Fruit fly (Drosophila melanogaster) whole organism, wandering third instar larva: Measurements from ENCODE around the gene CG9727.

ENCODE experiments used
- Abd-B ChIP-seq: fragments of >200 bp; optimal IDR thresholded peaks from 2 replicates; lab custom pipeline; 2017; ENCODE audit warnings: missing biosample characterization, missing genetic modification characterization
- CG32264 ChIP-seq: fragments of 200-800 bp; sonication (Bioruptor generic); optimal IDR thresholded peaks from 2 replicates; lab custom pipeline; 2016; ENCODE audit warnings: missing biosample characterization, missing genetic modification characterization
- CG9705 ChIP-seq: fragments of 200-800 bp; sonication (Bioruptor generic); optimal IDR thresholded peaks from 2 replicates; lab custom pipeline; 2018; ENCODE audit warnings: missing biosample characterization, mild to moderate bottlenecking, missing genetic modification characterization
- CrebA ChIP-seq: fragments of 200-800 bp; sonication (Bioruptor generic); optimal IDR thresholded peaks from 2 replicates; lab custom pipeline; 2016; ENCODE audit warnings: missing biosample characterization, mild to moderate bottlenecking, missing genetic modification characterization, borderline replicate concordance
- Dfd ChIP-seq: fragments of >200 bp; optimal IDR thresholded peaks from 2 replicates; lab custom pipeline; 2017; ENCODE audit warnings: missing biosample characterization, missing genetic modification characterization
- Dif ChIP-seq: fragments of 200-275, 200-300 bp; sonication (Bioruptor generic); optimal IDR thresholded peaks from 2 replicates; lab custom pipeline; 2018; ENCODE audit warnings: missing biosample characterization, missing genetic modification characterization; ENCODE audit not compliant: partially characterized antibody
- GATAd ChIP-seq: sonication (Bioruptor generic); optimal IDR thresholded peaks from 2 replicates; lab custom pipeline; 2016; ENCODE audit warnings: missing biosample characterization, missing genetic modification characterization
- HLH106 ChIP-seq: fragments of 200-800 bp; optimal IDR thresholded peaks from 3 replicates; lab custom pipeline; 2019; ENCODE audit warnings: missing biosample characterization, mild to moderate bottlenecking, missing genetic modification characterization, moderate library complexity
- Hnf4 ChIP-seq: fragments of 200-800 bp; sonication (Bioruptor generic); optimal IDR thresholded peaks from 2 replicates; lab custom pipeline; 2016; ENCODE audit warnings: missing biosample characterization, mild to moderate bottlenecking, missing genetic modification characterization
- Hr78 ChIP-seq: fragments of >200 bp; optimal IDR thresholded peaks from 2 replicates; lab custom pipeline; 2017; ENCODE audit warnings: missing biosample characterization, missing genetic modification characterization
- Hr83 ChIP-seq: fragments of 200-300 bp; sonication (Bioruptor generic); optimal IDR thresholded peaks from 2 replicates; lab custom pipeline; 2016; ENCODE audit warnings: missing biosample characterization, mild to moderate bottlenecking, missing genetic modification characterization, moderate library complexity; ENCODE audit not compliant: poor library complexity, severe bottlenecking
- Jra ChIP-seq: sonication (Bioruptor generic); optimal IDR thresholded peaks from 2 replicates; lab custom pipeline; 2016; ENCODE audit warnings: missing biosample characterization, missing genetic modification characterization
- Mio ChIP-seq: sonication (Bioruptor generic); optimal IDR thresholded peaks from 2 replicates; lab custom pipeline; 2016; ENCODE audit warnings: missing biosample characterization, missing genetic modification characterization
- Myc ChIP-seq: fragments of >200 bp; optimal IDR thresholded peaks from 2 replicates; lab custom pipeline; 2017
- N ChIP-seq: fragments of >200 bp; optimal IDR thresholded peaks from 2 replicates; lab custom pipeline; 2018; ENCODE audit warnings: missing biosample characterization, missing external identifiers, missing genetic modification characterization
- OdsH ChIP-seq: fragments of 200-800 bp; sonication (Bioruptor generic); optimal IDR thresholded peaks from 2 replicates; lab custom pipeline; 2016; ENCODE audit warnings: missing biosample characterization, mild to moderate bottlenecking, missing genetic modification characterization
- Rel ChIP-seq, 2 experiments: fragments of 200-800 bp; sonication (Bioruptor generic) in 1 of 2; optimal IDR thresholded peaks; 2 replicates in 1 of 2; 3 replicates in 1 of 2; lab custom pipeline; 2016 to 2019; ENCODE audit warnings: mild to moderate bottlenecking in 2 of 2, missing biosample characterization in 2 of 2, missing genetic modification characterization in 2 of 2, moderate library complexity in 1 of 2
- Sp1 ChIP-seq: fragments of 200-800 bp; sonication (Bioruptor generic); optimal IDR thresholded peaks from 3 replicates; lab custom pipeline; 2019; ENCODE audit warnings: missing biosample characterization, mild to moderate bottlenecking, missing genetic modification characterization, moderate library complexity
- Vsx2 ChIP-seq: fragments of 200-300, 225-300 bp; sonication (Bioruptor generic); optimal IDR thresholded peaks from 2 replicates; lab custom pipeline; 2018; ENCODE audit warnings: missing biosample characterization, missing genetic modification characterization; ENCODE audit not compliant: partially characterized antibody
- br ChIP-seq: fragments of 200-800 bp; sonication (Bioruptor generic); optimal IDR thresholded peaks from 2 replicates; lab custom pipeline; 2016; ENCODE audit warnings: missing biosample characterization, missing genetic modification characterization
- brk ChIP-seq: fragments of 200-800 bp; sonication (Bioruptor generic); optimal IDR thresholded peaks from 2 replicates; lab custom pipeline; 2016; ENCODE audit warnings: missing biosample characterization, mild to moderate bottlenecking, missing genetic modification characterization
- dl ChIP-seq, 2 experiments: fragments of 175-275, 200-275 bp in 1 of 2; fragments of 200-275 bp in 1 of 2; sonication (Bioruptor generic); optimal IDR thresholded peaks; lab custom pipeline; 2018; ENCODE audit warnings: mild to moderate bottlenecking in 2 of 2, missing biosample characterization in 2 of 2, missing genetic modification characterization in 2 of 2, moderate library complexity in 2 of 2; ENCODE audit not compliant: partially characterized antibody in 2 of 2, insufficient read depth in 1 of 2
- dmrt93B ChIP-seq: fragments of 200-800 bp; sonication (Bioruptor generic); optimal IDR thresholded peaks from 2 replicates; lab custom pipeline; 2018; ENCODE audit warnings: missing biosample characterization, mild to moderate bottlenecking, missing genetic modification characterization
- dsf ChIP-seq: sonication (Bioruptor generic); optimal IDR thresholded peaks from 2 replicates; lab custom pipeline; 2016; ENCODE audit warnings: missing biosample characterization, missing genetic modification characterization, borderline replicate concordance
- ey ChIP-seq: fragments of 200-800 bp; sonication (Bioruptor generic); optimal IDR thresholded peaks from 2 replicates; lab custom pipeline; 2016; ENCODE audit warnings: missing biosample characterization, missing genetic modification characterization
- foxo ChIP-seq, 2 experiments: fragments of 200-800 bp; sonication (Bioruptor generic); optimal IDR thresholded peaks; 2 replicates in 1 of 2; 3 replicates in 1 of 2; lab custom pipeline; 2016 to 2017; ENCODE audit warnings: missing biosample characterization in 2 of 2, missing genetic modification characterization in 2 of 2
- fru ChIP-seq: fragments of 200-800 bp; sonication (Bioruptor generic); optimal IDR thresholded peaks from 3 replicates; lab custom pipeline; 2016; ENCODE audit warnings: missing biosample characterization, mild to moderate bottlenecking, missing genetic modification characterization
- h ChIP-seq: fragments of 200-800 bp; sonication (Bioruptor generic); optimal IDR thresholded peaks from 3 replicates; lab custom pipeline; 2016; ENCODE audit warnings: missing biosample characterization, mild to moderate bottlenecking, missing genetic modification characterization
- jim ChIP-seq: fragments of 175-275, 200-325 bp; sonication (Bioruptor generic); optimal IDR thresholded peaks from 2 replicates; lab custom pipeline; 2016; ENCODE audit warnings: missing biosample characterization, mild to moderate bottlenecking, missing genetic modification characterization
- lola ChIP-seq: fragments of >200 bp; optimal IDR thresholded peaks from 2 replicates; lab custom pipeline; 2017; ENCODE audit warnings: missing biosample characterization, missing genetic modification characterization
- pan ChIP-seq: fragments of >200 bp; optimal IDR thresholded peaks from 2 replicates; lab custom pipeline; 2017
- psq ChIP-seq: fragments of 200-800 bp; sonication (Bioruptor generic); optimal IDR thresholded peaks from 3 replicates; lab custom pipeline; 2017; ENCODE audit warnings: missing biosample characterization, mild to moderate bottlenecking, missing genetic modification characterization, moderate library complexity
- rgr ChIP-seq: fragments of 200-800 bp; sonication (Bioruptor generic); optimal IDR thresholded peaks from 3 replicates; lab custom pipeline; 2016; ENCODE audit warnings: missing biosample characterization, mild to moderate bottlenecking, missing genetic modification characterization
- sage ChIP-seq: fragments of 200-800 bp; sonication (Bioruptor generic); optimal IDR thresholded peaks from 2 replicates; lab custom pipeline; 2016; ENCODE audit warnings: missing biosample characterization, mild to moderate bottlenecking, missing genetic modification characterization
- sv ChIP-seq: fragments of 200-800 bp; sonication (Bioruptor generic); optimal IDR thresholded peaks from 3 replicates; lab custom pipeline; 2016; ENCODE audit warnings: missing biosample characterization, missing genetic modification characterization
- tai ChIP-seq: sonication (Bioruptor generic); optimal IDR thresholded peaks from 2 replicates; lab custom pipeline; 2016; ENCODE audit warnings: missing biosample characterization, missing genetic modification characterization
- usp ChIP-seq: fragments of >200 bp; optimal IDR thresholded peaks from 2 replicates; lab custom pipeline; 2017; ENCODE audit warnings: missing biosample characterization, missing genetic modification characterization
- woc ChIP-seq: sonication (Bioruptor generic); optimal IDR thresholded peaks from 2 replicates; lab custom pipeline; 2016; ENCODE audit warnings: missing biosample characterization, mild to moderate bottlenecking, missing genetic modification characterization

Gene CG9727

dm6 chr3R:6428935-6429334, 27.5 kb downstream of the CG9727 start:
- TF ChIP-seq Abd-B (GFP tag; lab: Kevin White, UChicago) (no peak), h (GFP tag; lab: Kevin White, UChicago) (no peak), br (GFP tag; lab: Kevin White, UChicago) (no peak), dl (GFP tag; optimal IDR thresholded peaks at IDR 0.05; lab: Kevin White, UChicago; ENCODE audit: insufficient read depth in 1 of 2, partially characterized antibody in 2 of 2) (no peak), GATAd (GFP tag; lab: Kevin White, UChicago) (no peak), psq (GFP tag; lab: Kevin White, UChicago) (no peak), tai (GFP tag; lab: Kevin White, UChicago) (no peak), dmrt93B (no peak), woc (GFP tag; lab: Kevin White, UChicago) (no peak), Dif (GFP tag; lab: Kevin White, UChicago) (no peak), CG32264 (GFP tag; lab: Kevin White, UChicago) (no peak)

- TF ChIP-seq br (GFP tag; lab: Kevin White, UChicago) (peak; percentile 8), CrebA (GFP tag; lab: Kevin White, UChicago) (no peak), CG32264 (GFP tag; lab: Kevin White, UChicago) (no peak), Hr83 (no peak), jim (GFP tag; lab: Kevin White, UChicago) (no peak), psq (GFP tag; lab: Kevin White, UChicago) (peak; percentile 27), Jra (no peak), N (GFP tag; lab: Kevin White, UChicago) (no peak), dmrt93B (no peak), fru (peak; percentile 66), Abd-B (GFP tag; lab: Kevin White, UChicago) (no peak), sv (GFP tag; lab: Kevin White, UChicago) (peak; percentile 26), Dif (GFP tag; lab: Kevin White, UChicago) (no peak), GATAd (GFP tag; lab: Kevin White, UChicago) (no peak), ey (GFP tag; lab: Kevin White, UChicago) (peak; percentile 43), brk (peak; percentile 5), tai (GFP tag; lab: Kevin White, UChicago) (no peak), foxo (GFP tag; optimal IDR thresholded peaks at IDR 0.05; lab: Kevin White, UChicago) (peak in 1 of 2 experiments; percentile 56), dsf (GFP tag; lab: Kevin White, UChicago) (no peak), dl (GFP tag; optimal IDR thresholded peaks at IDR 0.05; lab: Kevin White, UChicago; ENCODE audit: insufficient read depth in 1 of 2, partially characterized antibody in 2 of 2) (no peak), Myc (lab: Kevin White, UChicago) (no peak), Rel (GFP tag; optimal IDR thresholded peaks at IDR 0.05; lab: Kevin White, UChicago) (no peak), Rel (tag; optimal IDR thresholded peaks at IDR 0.05; lab: Kevin White, UChicago) (no peak), Hnf4 (GFP tag; lab: Kevin White, UChicago) (peak; percentile 45), Hr78 (GFP tag; lab: Kevin White, UChicago) (no peak), HLH106 (tag; lab: Kevin White, UChicago) (peak; percentile 42), Sp1 (GFP tag; lab: Kevin White, UChicago) (peak; percentile 49), Mio (GFP tag; lab: Kevin White, UChicago) (no peak), woc (GFP tag; lab: Kevin White, UChicago) (peak; percentile 33), h (GFP tag; lab: Kevin White, UChicago) (peak; percentile 71), sage (GFP tag; lab: Kevin White, UChicago) (no peak), pan (lab: Kevin White, UChicago) (no peak), OdsH (GFP tag; lab: Kevin White, UChicago) (peak; percentile 28), Vsx2 (GFP tag; lab: Kevin White, UChicago) (no peak), rgr (GFP tag; lab: Kevin White, UChicago) (peak; percentile 62), usp (GFP tag; lab: Kevin White, UChicago) (no peak), CG9705 (GFP tag; lab: Kevin White, UChicago) (no peak), lola (GFP tag; lab: Kevin White, UChicago) (no peak), Dfd (GFP tag; lab: Kevin White, UChicago) (no peak)
- TF ChIP-seq, all 38 proteins: peak for 14
These were observed 28.7 kb downstream of the CG9727 start for dm6 chr3R:6427619-6428378.
